Worm (Caenorhabditis elegans): Measurements from ENCODE around the gene srbc-42.

The srbc-42 gene

ce11 chrV:2228781-2229180, 37.8 kb upstream of the srbc-42 start, which contains the start of gene nhr-126:
TSS of gene nhr-126 (plus strand) at chrV:2229081.
- TF ChIP-seq ama-1 (optimal IDR thresholded peaks at IDR 0.05) (no peak), skn-1 (tag; optimal IDR thresholded peaks at IDR 0.05) (no peak), ztf-4 (tag; optimal IDR thresholded peaks at IDR 0.05) (no peak), sma-9 (GFP tag; optimal IDR thresholded peaks at IDR 0.05) (no peak), sma-9 (tag; optimal IDR thresholded peaks at IDR 0.05) (no peak), unc-55 (GFP tag; optimal IDR thresholded peaks at IDR 0.05) (no peak), lin-39 (tag; optimal IDR thresholded peaks at IDR 0.05) (no peak), elt-1 (tag; optimal IDR thresholded peaks at IDR 0.05) (no peak), R02D3.7 (tag; optimal IDR thresholded peaks at IDR 0.05) (no peak), nhr-77 (tag; optimal IDR thresholded peaks at IDR 0.05) (no peak)

ce11 chrV:2226903-2227302, 35.9 kb upstream of the srbc-42 start, which contains the start of gene nhr-18:
TSS of gene nhr-18 (plus strand) at chrV:2227203.
- no peak for TF ChIP-seq ztf-4 (tag; optimal IDR thresholded peaks at IDR 0.05)
- no peak for TF ChIP-seq nhr-12 (tag; optimal IDR thresholded peaks at IDR 0.05)
- no peak for TF ChIP-seq blmp-1 (tag; optimal IDR thresholded peaks at IDR 0.05; ENCODE audit: insufficient read depth)
- no peak for TF ChIP-seq nhr-25 (tag; optimal IDR thresholded peaks at IDR 0.05)
- no peak for TF ChIP-seq gmeb-1 (tag; optimal IDR thresholded peaks at IDR 0.05)
- TF ChIP-seq egl-27 (tag; optimal IDR thresholded peaks at IDR 0.05) = no peak
- TF ChIP-seq sem-4 (tag; optimal IDR thresholded peaks at IDR 0.05) = no peak
- no peak for TF ChIP-seq ama-1 (optimal IDR thresholded peaks at IDR 0.05)
- TF ChIP-seq nhr-237 (tag; optimal IDR thresholded peaks at IDR 0.05) = no peak
- no peak for TF ChIP-seq lin-11 (tag; optimal IDR thresholded peaks at IDR 0.05)
- no peak for TF ChIP-seq ZK546.5 (tag; optimal IDR thresholded peaks at IDR 0.05)
- no peak for TF ChIP-seq aly-2 (tag; optimal IDR thresholded peaks at IDR 0.05)
- no peak for TF ChIP-seq peb-1 (tag; optimal IDR thresholded peaks at IDR 0.05)
- TF ChIP-seq nhr-11 (tag; optimal IDR thresholded peaks at IDR 0.05) = no peak
- no peak for TF ChIP-seq C34F6.9 (tag; optimal IDR thresholded peaks at IDR 0.05)
- no peak for TF ChIP-seq nhr-21 (tag; optimal IDR thresholded peaks at IDR 0.05)
- TF ChIP-seq nhr-129 (tag; optimal IDR thresholded peaks at IDR 0.05) = no peak
- no peak for TF ChIP-seq ztf-1 (GFP tag; conservative IDR thresholded peaks at IDR 0.05)
- no peak for TF ChIP-seq fos-1 (tag; optimal IDR thresholded peaks at IDR 0.05)

DNA sequence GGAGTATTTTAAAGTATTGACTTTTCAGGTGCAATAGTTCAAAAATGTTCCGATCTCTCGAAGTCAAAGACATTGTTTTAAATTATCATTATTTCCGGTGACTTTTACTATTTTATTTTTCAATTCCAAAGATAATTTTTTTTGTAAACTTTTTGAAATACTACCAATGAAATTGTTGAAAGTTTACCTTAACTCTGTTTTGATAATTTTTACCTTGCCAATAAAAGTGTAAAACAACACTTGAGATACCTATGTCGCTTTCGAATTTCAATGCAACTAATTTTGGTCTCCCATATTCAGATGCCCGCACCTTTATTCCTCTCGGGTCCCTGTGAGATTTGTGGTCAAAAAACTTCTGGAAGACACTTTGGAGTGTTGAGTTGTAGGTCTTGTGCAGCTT, 34.1 kb upstream of the srbc-42 start, which contains the start of gene nhr-103:
nhr-103 (plus strand) TSS at position 301 of the 400 bp plus-strand sequence.
- TF ChIP-seq nhr-6 (tag; optimal IDR thresholded peaks at IDR 0.05) (no peak), aly-2 (tag; optimal IDR thresholded peaks at IDR 0.05) (no peak), snpc-4 (tag; optimal IDR thresholded peaks at IDR 0.05) (no peak), lin-13 (GFP tag; optimal IDR thresholded peaks at IDR 0.05) (no peak), ZK546.5 (tag; optimal IDR thresholded peaks at IDR 0.05) (no peak), sem-4 (tag; optimal IDR thresholded peaks at IDR 0.05) (no peak), sma-3 (GFP tag; optimal IDR thresholded peaks at IDR 0.05) (no peak), peb-1 (tag; optimal IDR thresholded peaks at IDR 0.05) (no peak)

ce11 chrV:2221764-2222163, 30.7 kb upstream of the srbc-42 start, which contains the start of gene nhr-128:
TSS of gene nhr-128 (plus strand) at chrV:2222064.
- TF ChIP-seq ama-1 (optimal IDR thresholded peaks at IDR 0.05) (no peak), lin-13 (GFP tag; optimal IDR thresholded peaks at IDR 0.05) (no peak), F13H6.1 (tag; optimal IDR thresholded peaks at IDR 0.05) (no peak), snpc-4 (tag; optimal IDR thresholded peaks at IDR 0.05) (no peak), Y55F3AM.14 (GFP tag; optimal IDR thresholded peaks at IDR 0.05) (no peak), skn-1 (tag; optimal IDR thresholded peaks at IDR 0.05) (no peak), mdl-1 (tag; optimal IDR thresholded peaks at IDR 0.05) (no peak), unc-62 (GFP tag; optimal IDR thresholded peaks at IDR 0.05) (no peak), elt-1 (tag; optimal IDR thresholded peaks at IDR 0.05) (no peak), lin-11 (tag; optimal IDR thresholded peaks at IDR 0.05) (no peak), crh-2 (tag; optimal IDR thresholded peaks at IDR 0.05) (no peak), elt-3 (tag; optimal IDR thresholded peaks at IDR 0.05) (no peak), nhr-12 (tag; optimal IDR thresholded peaks at IDR 0.05) (no peak), ceh-16 (tag; optimal IDR thresholded peaks at IDR 0.05) (no peak), mab-5 (tag; optimal IDR thresholded peaks at IDR 0.05) (no peak), nhr-129 (tag; optimal IDR thresholded peaks at IDR 0.05) (no peak), egl-27 (tag; optimal IDR thresholded peaks at IDR 0.05) (no peak), ceh-82 (tag; optimal IDR thresholded peaks at IDR 0.05) (no peak), dmd-4 (tag; optimal IDR thresholded peaks at IDR 0.05) (no peak)

All from whole organism, L2 larva.